Fruit fly (Drosophila melanogaster): Measurements from ENCODE around the gene CarT.

- TF ChIP-seq Abd-B (GFP tag; optimal IDR thresholded peaks at IDR 0.05): no peak
- no peak for TF ChIP-seq rgr (GFP tag; optimal IDR thresholded peaks at IDR 0.05)
- no peak for TF ChIP-seq Mio (GFP tag; optimal IDR thresholded peaks at IDR 0.05)
- TF ChIP-seq Rel (GFP tag; optimal IDR thresholded peaks at IDR 0.05): no peak
- no peak for TF ChIP-seq Rel (tag; optimal IDR thresholded peaks at IDR 0.05)
- TF ChIP-seq h (GFP tag; optimal IDR thresholded peaks at IDR 0.05): no peak
- TF ChIP-seq usp (GFP tag; optimal IDR thresholded peaks at IDR 0.05): no peak
- TF ChIP-seq GATAd (GFP tag; optimal IDR thresholded peaks at IDR 0.05): no peak
- TF ChIP-seq psq (GFP tag; optimal IDR thresholded peaks at IDR 0.05): no peak
- no peak for TF ChIP-seq sv (GFP tag; optimal IDR thresholded peaks at IDR 0.05)
- no peak for TF ChIP-seq woc (GFP tag; optimal IDR thresholded peaks at IDR 0.05)
- TF ChIP-seq OdsH (GFP tag; optimal IDR thresholded peaks at IDR 0.05): no peak
- no peak for TF ChIP-seq Sp1 (GFP tag; optimal IDR thresholded peaks at IDR 0.05)
- TF ChIP-seq Hr83 (GFP tag; optimal IDR thresholded peaks at IDR 0.05; ENCODE audit: poor library complexity, severe bottlenecking): no peak
Observed at dm6 chr2L:20768568-20769071, 38.5 kb upstream of the CarT start.

Measured in whole organism, wandering third instar larva.